Fruit fly (Drosophila melanogaster): Measurements from ENCODE around the gene gcm2.

dm6 chr2L:9576269-9576933, 32.0 kb upstream of the gcm2 start, which contains the start of gene Mtpalpha:
- no peak for TF ChIP-seq zf30C (GFP tag; optimal IDR thresholded peaks at IDR 0.05)
- TF ChIP-seq CG1603 (tag; optimal IDR thresholded peaks at IDR 0.05): no peak
- no peak for TF ChIP-seq Doc3 (GFP tag; IDR thresholded peaks at IDR 0.05; ENCODE audit: partially characterized antibody)
- peak; percentile 63; the same call in 1 of the 2 replicates for TF ChIP-seq slbo (GFP tag; IDR thresholded peaks at IDR 0.05)
- TF ChIP-seq nom (GFP tag; optimal IDR thresholded peaks at IDR 0.05): peak; percentile 100
- TF ChIP-seq CG6175 (GFP tag; IDR thresholded peaks at IDR 0.05): no peak
- peak; percentile 7 for TF ChIP-seq CG17359 (tag; optimal IDR thresholded peaks at IDR 0.05)
- peak; percentile 55 for TF ChIP-seq Antp (GFP tag; optimal IDR thresholded peaks at IDR 0.05)

All from whole organism, embryonic.